Fruit fly (Drosophila melanogaster) whole organism, wandering third instar larva: ENCODE measurements around the gene TTLL3A.

Experiments
- Abd-B ChIP-seq: fragments of >200 bp; optimal IDR thresholded peaks from 2 replicates; lab custom pipeline; 2017; ENCODE audit warnings: missing biosample characterization, missing genetic modification characterization
- CG32264 ChIP-seq: fragments of 200-800 bp; sonication (Bioruptor generic); optimal IDR thresholded peaks from 2 replicates; lab custom pipeline; 2016; ENCODE audit warnings: missing biosample characterization, missing genetic modification characterization
- CG9705 ChIP-seq: fragments of 200-800 bp; sonication (Bioruptor generic); optimal IDR thresholded peaks from 2 replicates; lab custom pipeline; 2018; ENCODE audit warnings: missing biosample characterization, mild to moderate bottlenecking, missing genetic modification characterization
- CrebA ChIP-seq: fragments of 200-800 bp; sonication (Bioruptor generic); optimal IDR thresholded peaks from 2 replicates; lab custom pipeline; 2016; ENCODE audit warnings: missing biosample characterization, mild to moderate bottlenecking, missing genetic modification characterization, borderline replicate concordance
- Dfd ChIP-seq: fragments of >200 bp; optimal IDR thresholded peaks from 2 replicates; lab custom pipeline; 2017; ENCODE audit warnings: missing biosample characterization, missing genetic modification characterization
- Dif ChIP-seq: fragments of 200-275, 200-300 bp; sonication (Bioruptor generic); optimal IDR thresholded peaks from 2 replicates; lab custom pipeline; 2018; ENCODE audit warnings: missing biosample characterization, missing genetic modification characterization; ENCODE audit not compliant: partially characterized antibody
- GATAd ChIP-seq: sonication (Bioruptor generic); optimal IDR thresholded peaks from 2 replicates; lab custom pipeline; 2016; ENCODE audit warnings: missing biosample characterization, missing genetic modification characterization
- HLH106 ChIP-seq: fragments of 200-800 bp; optimal IDR thresholded peaks from 3 replicates; lab custom pipeline; 2019; ENCODE audit warnings: missing biosample characterization, mild to moderate bottlenecking, missing genetic modification characterization, moderate library complexity
- Hnf4 ChIP-seq: fragments of 200-800 bp; sonication (Bioruptor generic); optimal IDR thresholded peaks from 2 replicates; lab custom pipeline; 2016; ENCODE audit warnings: missing biosample characterization, mild to moderate bottlenecking, missing genetic modification characterization
- Hr78 ChIP-seq: fragments of >200 bp; optimal IDR thresholded peaks from 2 replicates; lab custom pipeline; 2017; ENCODE audit warnings: missing biosample characterization, missing genetic modification characterization
- Hr83 ChIP-seq: fragments of 200-300 bp; sonication (Bioruptor generic); optimal IDR thresholded peaks from 2 replicates; lab custom pipeline; 2016; ENCODE audit warnings: missing biosample characterization, mild to moderate bottlenecking, missing genetic modification characterization, moderate library complexity; ENCODE audit not compliant: poor library complexity, severe bottlenecking
- Jra ChIP-seq: sonication (Bioruptor generic); optimal IDR thresholded peaks from 2 replicates; lab custom pipeline; 2016; ENCODE audit warnings: missing biosample characterization, missing genetic modification characterization
- Mio ChIP-seq: sonication (Bioruptor generic); optimal IDR thresholded peaks from 2 replicates; lab custom pipeline; 2016; ENCODE audit warnings: missing biosample characterization, missing genetic modification characterization
- Myc ChIP-seq: fragments of >200 bp; optimal IDR thresholded peaks from 2 replicates; lab custom pipeline; 2017
- N ChIP-seq: fragments of >200 bp; optimal IDR thresholded peaks from 2 replicates; lab custom pipeline; 2018; ENCODE audit warnings: missing biosample characterization, missing external identifiers, missing genetic modification characterization
- OdsH ChIP-seq: fragments of 200-800 bp; sonication (Bioruptor generic); optimal IDR thresholded peaks from 2 replicates; lab custom pipeline; 2016; ENCODE audit warnings: missing biosample characterization, mild to moderate bottlenecking, missing genetic modification characterization
- Rel ChIP-seq, 2 experiments: fragments of 200-800 bp; sonication (Bioruptor generic) in 1 of 2; optimal IDR thresholded peaks; 2 replicates in 1 of 2; 3 replicates in 1 of 2; lab custom pipeline; 2016 to 2019; ENCODE audit warnings: mild to moderate bottlenecking in 2 of 2, missing biosample characterization in 2 of 2, missing genetic modification characterization in 2 of 2, moderate library complexity in 1 of 2
- Vsx2 ChIP-seq: fragments of 200-300, 225-300 bp; sonication (Bioruptor generic); optimal IDR thresholded peaks from 2 replicates; lab custom pipeline; 2018; ENCODE audit warnings: missing biosample characterization, missing genetic modification characterization; ENCODE audit not compliant: partially characterized antibody
- br ChIP-seq: fragments of 200-800 bp; sonication (Bioruptor generic); optimal IDR thresholded peaks from 2 replicates; lab custom pipeline; 2016; ENCODE audit warnings: missing biosample characterization, missing genetic modification characterization
- brk ChIP-seq: fragments of 200-800 bp; sonication (Bioruptor generic); optimal IDR thresholded peaks from 2 replicates; lab custom pipeline; 2016; ENCODE audit warnings: missing biosample characterization, mild to moderate bottlenecking, missing genetic modification characterization
- dl ChIP-seq, 2 experiments: fragments of 175-275, 200-275 bp in 1 of 2; fragments of 200-275 bp in 1 of 2; sonication (Bioruptor generic); optimal IDR thresholded peaks; lab custom pipeline; 2018; ENCODE audit warnings: mild to moderate bottlenecking in 2 of 2, missing biosample characterization in 2 of 2, missing genetic modification characterization in 2 of 2, moderate library complexity in 2 of 2; ENCODE audit not compliant: partially characterized antibody in 2 of 2, insufficient read depth in 1 of 2
- dmrt93B ChIP-seq: fragments of 200-800 bp; sonication (Bioruptor generic); optimal IDR thresholded peaks from 2 replicates; lab custom pipeline; 2018; ENCODE audit warnings: missing biosample characterization, mild to moderate bottlenecking, missing genetic modification characterization
- dsf ChIP-seq: sonication (Bioruptor generic); optimal IDR thresholded peaks from 2 replicates; lab custom pipeline; 2016; ENCODE audit warnings: missing biosample characterization, missing genetic modification characterization, borderline replicate concordance
- ey ChIP-seq: fragments of 200-800 bp; sonication (Bioruptor generic); optimal IDR thresholded peaks from 2 replicates; lab custom pipeline; 2016; ENCODE audit warnings: missing biosample characterization, missing genetic modification characterization
- foxo ChIP-seq, 2 experiments: fragments of 200-800 bp; sonication (Bioruptor generic); optimal IDR thresholded peaks; 2 replicates in 1 of 2; 3 replicates in 1 of 2; lab custom pipeline; 2016 to 2017; ENCODE audit warnings: missing biosample characterization in 2 of 2, missing genetic modification characterization in 2 of 2
- fru ChIP-seq: fragments of 200-800 bp; sonication (Bioruptor generic); optimal IDR thresholded peaks from 3 replicates; lab custom pipeline; 2016; ENCODE audit warnings: missing biosample characterization, mild to moderate bottlenecking, missing genetic modification characterization
- h ChIP-seq: fragments of 200-800 bp; sonication (Bioruptor generic); optimal IDR thresholded peaks from 3 replicates; lab custom pipeline; 2016; ENCODE audit warnings: missing biosample characterization, mild to moderate bottlenecking, missing genetic modification characterization
- lola ChIP-seq: fragments of >200 bp; optimal IDR thresholded peaks from 2 replicates; lab custom pipeline; 2017; ENCODE audit warnings: missing biosample characterization, missing genetic modification characterization
- pan ChIP-seq: fragments of >200 bp; optimal IDR thresholded peaks from 2 replicates; lab custom pipeline; 2017
- psq ChIP-seq: fragments of 200-800 bp; sonication (Bioruptor generic); optimal IDR thresholded peaks from 3 replicates; lab custom pipeline; 2017; ENCODE audit warnings: missing biosample characterization, mild to moderate bottlenecking, missing genetic modification characterization, moderate library complexity
- rgr ChIP-seq: fragments of 200-800 bp; sonication (Bioruptor generic); optimal IDR thresholded peaks from 3 replicates; lab custom pipeline; 2016; ENCODE audit warnings: missing biosample characterization, mild to moderate bottlenecking, missing genetic modification characterization
- sage ChIP-seq: fragments of 200-800 bp; sonication (Bioruptor generic); optimal IDR thresholded peaks from 2 replicates; lab custom pipeline; 2016; ENCODE audit warnings: missing biosample characterization, mild to moderate bottlenecking, missing genetic modification characterization
- sv ChIP-seq: fragments of 200-800 bp; sonication (Bioruptor generic); optimal IDR thresholded peaks from 3 replicates; lab custom pipeline; 2016; ENCODE audit warnings: missing biosample characterization, missing genetic modification characterization
- usp ChIP-seq: fragments of >200 bp; optimal IDR thresholded peaks from 2 replicates; lab custom pipeline; 2017; ENCODE audit warnings: missing biosample characterization, missing genetic modification characterization
- woc ChIP-seq: sonication (Bioruptor generic); optimal IDR thresholded peaks from 2 replicates; lab custom pipeline; 2016; ENCODE audit warnings: missing biosample characterization, mild to moderate bottlenecking, missing genetic modification characterization

TTLL3A gene

dm6 chr2L:6745522-6745921, 5.5 kb upstream of the TTLL3A start, which contains the start of gene CG31910:
CG31910 (minus strand) TSS chr2L:6745622.
- no peak for TF ChIP-seq sage (GFP tag; lab: Kevin White, UChicago)
- no peak for TF ChIP-seq br (GFP tag; lab: Kevin White, UChicago)
- TF ChIP-seq Dfd (GFP tag; lab: Kevin White, UChicago) = no peak
- no peak for TF ChIP-seq CG9705 (GFP tag; lab: Kevin White, UChicago)
- TF ChIP-seq dsf (GFP tag; lab: Kevin White, UChicago) = no peak
- TF ChIP-seq Hr83 (GFP tag; lab: Kevin White, UChicago) = no peak
- TF ChIP-seq brk (GFP tag; lab: Kevin White, UChicago) = no peak
- TF ChIP-seq lola = no peak
- TF ChIP-seq woc = no peak

- no peak for TF ChIP-seq woc
- TF ChIP-seq dsf (GFP tag; lab: Kevin White, UChicago) = no peak
- no peak for TF ChIP-seq brk (GFP tag; lab: Kevin White, UChicago)
- TF ChIP-seq OdsH = no peak
- TF ChIP-seq dmrt93B (GFP tag; lab: Kevin White, UChicago) = no peak
- TF ChIP-seq pan (lab: Kevin White, UChicago) = no peak
- TF ChIP-seq Myc (lab: Kevin White, UChicago) = no peak
- TF ChIP-seq sv (GFP tag; lab: Kevin White, UChicago) = no peak
- TF ChIP-seq foxo (GFP tag; optimal IDR thresholded peaks at IDR 0.05; lab: Kevin White, UChicago) = no peak
- no peak for TF ChIP-seq GATAd
Observed at dm6 chr2L:6741980-6742591, 2.1 kb upstream of the TTLL3A start, which contains the start of gene meng. meng (plus strand) TSS chr2L:6742502.

dm6 chr2L:6732566-6732965, 7.4 kb downstream of the TTLL3A start, which contains the start of gene TTLL3B:
TTLL3B (plus strand) TSS chr2L:6732866.
- TF ChIP-seq ey (GFP tag; lab: Kevin White, UChicago) (no peak), rgr (no peak), Hr78 (no peak)

- TF ChIP-seq N (GFP tag; lab: Kevin White, UChicago) (peak; percentile 89), Abd-B (GFP tag; lab: Kevin White, UChicago) (peak; percentile 25), Hnf4 (GFP tag; lab: Kevin White, UChicago) (no peak)
Observed at dm6 chr2L:6723750-6724503, 16.1 kb downstream of the TTLL3A start, which contains the start of gene Liprin-alpha. Liprin-alpha (plus strand) TSS chr2L:6723903.

- no peak for TF ChIP-seq Jra (GFP tag; lab: Kevin White, UChicago)
- TF ChIP-seq dl (GFP tag; optimal IDR thresholded peaks at IDR 0.05; lab: Kevin White, UChicago; ENCODE audit: insufficient read depth in 1 of 2, partially characterized antibody in 2 of 2) = no peak
- no peak for TF ChIP-seq HLH106 (tag; lab: Kevin White, UChicago)
- TF ChIP-seq CG32264 (GFP tag; lab: Kevin White, UChicago) = no peak
- no peak for TF ChIP-seq Dif (GFP tag; lab: Kevin White, UChicago)
- TF ChIP-seq sage (GFP tag; lab: Kevin White, UChicago) = peak; percentile 39
- TF ChIP-seq psq (GFP tag; lab: Kevin White, UChicago) = no peak
- peak; percentile 14 for TF ChIP-seq fru
- no peak for TF ChIP-seq sv (GFP tag; lab: Kevin White, UChicago)
- TF ChIP-seq Mio (GFP tag; lab: Kevin White, UChicago) = no peak
- TF ChIP-seq N (GFP tag; lab: Kevin White, UChicago) = no peak
- peak; percentile 82 for TF ChIP-seq Vsx2 (GFP tag; lab: Kevin White, UChicago)
- peak; percentile 44 for TF ChIP-seq h (GFP tag; lab: Kevin White, UChicago)
- TF ChIP-seq br (GFP tag; lab: Kevin White, UChicago) = peak; percentile 13
- no peak for TF ChIP-seq dmrt93B (GFP tag; lab: Kevin White, UChicago)
- no peak for TF ChIP-seq usp (GFP tag; lab: Kevin White, UChicago)
- no peak for TF ChIP-seq Abd-B (GFP tag; lab: Kevin White, UChicago)
- TF ChIP-seq Hr78 = no peak
- TF ChIP-seq Hnf4 (GFP tag; lab: Kevin White, UChicago) = no peak
- no peak for TF ChIP-seq pan (lab: Kevin White, UChicago)
- TF ChIP-seq Rel (GFP tag; optimal IDR thresholded peaks at IDR 0.05; lab: Kevin White, UChicago) = no peak
- TF ChIP-seq Rel (tag; optimal IDR thresholded peaks at IDR 0.05; lab: Kevin White, UChicago) = no peak
- no peak for TF ChIP-seq CG9705 (GFP tag; lab: Kevin White, UChicago)
- TF ChIP-seq OdsH = no peak
- TF ChIP-seq Myc (lab: Kevin White, UChicago) = no peak
- no peak for TF ChIP-seq GATAd
- no peak for TF ChIP-seq Dfd (GFP tag; lab: Kevin White, UChicago)
- no peak for TF ChIP-seq CrebA
- TF ChIP-seq woc = no peak
- no peak for TF ChIP-seq lola
Observed at dm6 chr2L:6722822-6723749, 16.9 kb downstream of the TTLL3A start, which contains the start of gene homer. homer (minus strand) TSS chr2L:6723359.
